Worm (Caenorhabditis elegans) whole organism, L4 larva: ENCODE measurements around the gene sprp-4.

Experiments used
- F10B5.3 ChIP-seq: sonication (generic microtip); optimal IDR thresholded peaks from 2 replicates; lab custom pipeline; 2016; ENCODE audit warnings: mild to moderate bottlenecking, missing genetic modification characterization, missing compliant biosample characterization
- F37D6.2 ChIP-seq: sonication (generic microtip); optimal IDR thresholded peaks from 2 replicates; lab custom pipeline; 2016; ENCODE audit warnings: mild to moderate bottlenecking, missing genetic modification characterization, missing compliant biosample characterization
- R02D3.7 ChIP-seq: fragments of 150-350 bp; sonication (generic microtip); optimal IDR thresholded peaks from 3 replicates; lab custom pipeline; 2014; ENCODE audit warnings: missing biosample characterization, missing genetic modification characterization
- T26A8.4 ChIP-seq: fragments of 200-800 bp; sonication (Bioruptor generic); IDR thresholded peaks from 2 replicates; pipeline ENCODE4 v1.3.6; 2022; ENCODE audit warnings: missing genetic modification characterization, missing compliant biosample characterization
- Y105C5A.15 ChIP-seq: fragments of 200-800 bp; sonication (Bioruptor generic); IDR thresholded peaks from 2 replicates; pipeline ENCODE4 v1.3.6; 2022; ENCODE audit warnings: missing genetic modification characterization, missing compliant biosample characterization
- Y75B8A.6 ChIP-seq: fragments of 200-800 bp; sonication (Bioruptor generic); IDR thresholded peaks from 2 replicates; pipeline ENCODE4 v1.3.6; 2022; ENCODE audit warnings: missing genetic modification reagents, missing genetic modification characterization, missing compliant biosample characterization
- ZK546.5 ChIP-seq, 2 experiments: sonication (generic microtip); optimal IDR thresholded peaks; 2 replicates each; lab custom pipeline; 2017; ENCODE audit warnings: missing biosample characterization in 2 of 2, missing genetic modification characterization in 2 of 2
- aha-1 ChIP-seq: fragments of 150-350 bp; peaks from one replicate; lab custom pipeline; 2014; ENCODE audit warnings: missing biosample characterization, missing genetic modification characterization
- aly-2 ChIP-seq: sonication (generic microtip); optimal IDR thresholded peaks from 2 replicates; lab custom pipeline; 2018; ENCODE audit warnings: missing biosample characterization, missing genetic modification characterization
- ama-1 ChIP-seq: fragments of 150-350 bp; optimal IDR thresholded peaks from 2 replicates; lab custom pipeline; 2014; ENCODE audit warnings: inconsistent platforms, mixed read lengths
- attf-4 ChIP-seq: sonication (generic microtip); optimal IDR thresholded peaks from 3 replicates; lab custom pipeline; 2017; ENCODE audit warnings: missing biosample characterization, missing genetic modification characterization
- cey-2 ChIP-seq: sonication (generic microtip); optimal IDR thresholded peaks from 3 replicates; lab custom pipeline; 2017; ENCODE audit warnings: missing genetic modification characterization, mild to moderate bottlenecking, missing compliant biosample characterization, antibody characterized with exemption, borderline replicate concordance; ENCODE audit not compliant: insufficient read depth
- dmd-8 ChIP-seq: fragments of 200-800 bp; sonication (Bioruptor generic); IDR thresholded peaks from 2 replicates; pipeline ENCODE4 v1.3.6; 2022; ENCODE audit warnings: missing genetic modification characterization, missing compliant biosample characterization
- dpl-1 ChIP-seq: fragments of 150-350 bp; optimal IDR thresholded peaks from 2 replicates; lab custom pipeline; 2014; ENCODE audit warnings: missing biosample characterization, missing genetic modification reagents, missing genetic modification characterization
- duxl-1 ChIP-seq: sonication (generic microtip); optimal IDR thresholded peaks from 2 replicates; lab custom pipeline; 2016; ENCODE audit warnings: mild to moderate bottlenecking, missing genetic modification characterization, moderate library complexity, missing compliant biosample characterization; ENCODE audit not compliant: poor library complexity
- egl-43 ChIP-seq: fragments of 200-800 bp; sonication (Bioruptor generic); IDR thresholded peaks from 2 replicates; pipeline ENCODE4 v1.3.6; 2022; ENCODE audit warnings: missing genetic modification reagents, missing genetic modification characterization, missing compliant biosample characterization
- fos-1 ChIP-seq: fragments of 150-350 bp; optimal IDR thresholded peaks from 2 replicates; lab custom pipeline; 2014; ENCODE audit warnings: missing biosample characterization, missing genetic modification characterization
- hlh-30 ChIP-seq: sonication (generic microtip); optimal IDR thresholded peaks from 2 replicates; lab custom pipeline; 2017; ENCODE audit warnings: antibody characterized with exemption, mild to moderate bottlenecking, missing genetic modification characterization, missing compliant biosample characterization; ENCODE audit not compliant: insufficient read depth
- lim-7 ChIP-seq: fragments of 200-800 bp; sonication (Bioruptor generic); IDR thresholded peaks from 2 replicates; pipeline ENCODE4 v1.3.6; 2022; ENCODE audit warnings: missing genetic modification characterization, missing compliant biosample characterization
- lin-1 ChIP-seq: fragments of 200-800 bp; sonication (Bioruptor generic); IDR thresholded peaks from 2 replicates; pipeline ENCODE4 v1.3.6; 2022; ENCODE audit warnings: missing genetic modification reagents, missing genetic modification characterization, missing compliant biosample characterization
- lin-38 ChIP-seq: fragments of 200-800 bp; sonication (Bioruptor generic); IDR thresholded peaks from 2 replicates; pipeline ENCODE4 v1.3.6; 2022; ENCODE audit warnings: missing genetic modification reagents, missing genetic modification characterization, missing compliant biosample characterization
- lin-39 ChIP-seq: fragments of 150-350 bp; optimal IDR thresholded peaks from 2 replicates; lab custom pipeline; 2014; ENCODE audit warnings: missing biosample characterization, missing genetic modification reagents, missing genetic modification characterization
- lir-3 ChIP-seq: sonication (generic microtip); optimal IDR thresholded peaks from 2 replicates; lab custom pipeline; 2016; ENCODE audit warnings: mild to moderate bottlenecking, missing genetic modification characterization, missing compliant biosample characterization
- madf-9 ChIP-seq: fragments of 200-800 bp; sonication (Bioruptor generic); conservative IDR thresholded peaks from 2 replicates; pipeline ENCODE4 v1.3.6; 2022; ENCODE audit warnings: missing genetic modification reagents, missing genetic modification characterization, missing compliant biosample characterization
- mdt-29 ChIP-seq: fragments of 200-800 bp; sonication (Bioruptor generic); IDR thresholded peaks from 2 replicates; pipeline ENCODE4 v1.3.6; 2022; ENCODE audit warnings: missing genetic modification reagents, missing genetic modification characterization, missing compliant biosample characterization
- mes-2 ChIP-seq: sonication (generic microtip); optimal IDR thresholded peaks from 2 replicates; lab custom pipeline; 2016; ENCODE audit warnings: missing genotype, mild to moderate bottlenecking, missing genetic modification characterization, missing compliant biosample characterization; ENCODE audit not compliant: poor library complexity, severe bottlenecking
- mxl-3 ChIP-seq: fragments of 200-800 bp; sonication (Bioruptor generic); optimal IDR thresholded peaks from 2 replicates; lab custom pipeline; 2018; ENCODE audit warnings: mild to moderate bottlenecking, missing genetic modification characterization, missing compliant biosample characterization
- nhr-10 ChIP-seq: fragments of 150-350 bp; optimal IDR thresholded peaks from 2 replicates; lab custom pipeline; 2014; ENCODE audit warnings: missing biosample characterization, missing genetic modification characterization
- nhr-25 ChIP-seq: sonication (generic microtip); optimal IDR thresholded peaks from 2 replicates; lab custom pipeline; 2017; ENCODE audit warnings: missing genetic modification characterization, mild to moderate bottlenecking, missing compliant biosample characterization, antibody characterized with exemption, moderate library complexity, borderline replicate concordance; ENCODE audit not compliant: insufficient read depth
- nhr-28 ChIP-seq: fragments of 150-350 bp; optimal IDR thresholded peaks from 2 replicates; lab custom pipeline; 2014; ENCODE audit warnings: missing biosample characterization, missing genetic modification characterization
- nhr-42 ChIP-seq: fragments of 200-800 bp; sonication (Bioruptor generic); IDR thresholded peaks from 2 replicates; pipeline ENCODE4 v1.3.6; 2022; ENCODE audit warnings: missing genetic modification characterization, missing compliant biosample characterization
- nhr-48 ChIP-seq: sonication (generic microtip); optimal IDR thresholded peaks from 2 replicates; lab custom pipeline; 2016; ENCODE audit warnings: mild to moderate bottlenecking, missing genetic modification characterization, missing compliant biosample characterization
- nhr-77 ChIP-seq: fragments of 150-350 bp; optimal IDR thresholded peaks from 2 replicates; lab custom pipeline; 2014; ENCODE audit warnings: missing biosample characterization, missing genetic modification characterization
- pha-4 ChIP-seq, 2 experiments: fragments of 150-350 bp in 1 of 2; fragments of 200-800 bp in 1 of 2; sonication (Bioruptor generic) in 1 of 2; IDR thresholded peaks in 1 of 2; optimal IDR thresholded peaks in 1 of 2; 2 replicates each; pipeline versions ENCODE4 v1.3.6 to Lab custom; 2014 to 2022; ENCODE audit warnings: missing genetic modification characterization in 2 of 2, missing genetic modification reagents in 2 of 2, missing biosample characterization in 1 of 2, missing compliant biosample characterization in 1 of 2
- php-3 ChIP-seq: fragments of 200-800 bp; sonication (Bioruptor generic); IDR thresholded peaks from 2 replicates; pipeline ENCODE4 v1.3.6; 2022; ENCODE audit warnings: missing genetic modification reagents, missing genetic modification characterization, missing compliant biosample characterization
- rbr-2 ChIP-seq: sonication (generic microtip); optimal IDR thresholded peaks from 2 replicates; lab custom pipeline; 2016; ENCODE audit warnings: missing genotype, missing genetic modification characterization, missing compliant biosample characterization
- saeg-2 ChIP-seq: fragments of 200-800 bp; sonication (Bioruptor generic); IDR thresholded peaks from 2 replicates; pipeline ENCODE4 v1.3.6; 2022; ENCODE audit warnings: missing genetic modification reagents, missing genetic modification characterization, missing compliant biosample characterization
- snpc-4 ChIP-seq: fragments of 150-350 bp; optimal IDR thresholded peaks from 2 replicates; lab custom pipeline; 2014; ENCODE audit warnings: missing biosample characterization, missing genetic modification characterization
- tag-97 ChIP-seq: fragments of 200-800 bp; sonication (Bioruptor generic); IDR thresholded peaks from 2 replicates; pipeline ENCODE4 v1.3.6; 2022; ENCODE audit warnings: missing genetic modification characterization, missing compliant biosample characterization
- tra-1 ChIP-seq: fragments of 200-800 bp; sonication (Bioruptor generic); IDR thresholded peaks from 2 replicates; pipeline ENCODE4 v1.3.6; 2022; ENCODE audit warnings: missing genetic modification reagents, missing genetic modification characterization, missing compliant biosample characterization
- vab-7 ChIP-seq: fragments of 200-800 bp; sonication (Bioruptor generic); IDR thresholded peaks from 2 replicates; pipeline ENCODE4 v1.3.6; 2022; ENCODE audit warnings: missing genetic modification reagents, missing genetic modification characterization, missing compliant biosample characterization
- zfp-2 ChIP-seq: sonication (generic microtip); optimal IDR thresholded peaks from 2 replicates; lab custom pipeline; 2016; ENCODE audit warnings: mild to moderate bottlenecking, missing genetic modification characterization, missing compliant biosample characterization
- zip-11 ChIP-seq: fragments of 200-800 bp; sonication (Bioruptor generic); IDR thresholded peaks from 2 replicates; pipeline ENCODE4 v1.3.6; 2022; ENCODE audit warnings: missing genetic modification characterization, missing compliant biosample characterization
- zip-2 ChIP-seq: fragments of 150-350 bp; optimal IDR thresholded peaks from 2 replicates; lab custom pipeline; 2014; ENCODE audit warnings: missing biosample characterization, missing genetic modification characterization
- ztf-11 ChIP-seq: fragments of 150-350 bp; optimal IDR thresholded peaks from 2 replicates; lab custom pipeline; 2014; ENCODE audit warnings: missing biosample characterization, missing genetic modification characterization
- ztf-7 ChIP-seq: fragments of 150-350 bp; optimal IDR thresholded peaks from 2 replicates; lab custom pipeline; 2014; ENCODE audit warnings: missing biosample characterization, missing genetic modification characterization

sprp-4 gene

ce11 chrX:8846447-8847237 lies 6.8 kb downstream of the sprp-4 start, which contains the start of gene C28G1.10 (continued):
- TF ChIP-seq nhr-25 (tag; lab: Kevin White, UChicago) (no peak), cey-2 (tag; lab: Kevin White, UChicago) (no peak), nhr-77 (tag; lab: Kevin White, UChicago) (peak; percentile 44), saeg-2 (GFP tag; lab: Robert Waterston, UW) (peak; percentile 42; the same call in 1 of the 2 replicates), nhr-28 (tag; lab: Kevin White, UChicago) (peak; percentile 69), attf-4 (no peak), lir-3 (peak; percentile 8), nhr-10 (tag; lab: Kevin White, UChicago) (no peak), lin-39 (tag; lab: Kevin White, UChicago) (no peak), Y75B8A.6 (GFP tag; lab: Robert Waterston, UW) (peak; percentile 4; the same call in 1 of the 2 replicates), pha-4 (GFP tag; IDR thresholded peaks at IDR 0.05; lab: Robert Waterston, UW) (peak; percentile 68; the same call in 1 of the 2 replicates), pha-4 (tag; optimal IDR thresholded peaks at IDR 0.05; lab: Kevin White, UChicago) (no peak), ama-1 (lab: Kevin White, UChicago) (no peak), mdt-29 (peak; percentile 54; the same call in 1 of the 2 replicates), vab-7 (peak; percentile 66), ztf-11 (tag; lab: Kevin White, UChicago) (no peak), tra-1 (GFP tag; lab: Robert Waterston, UW) (no peak), rbr-2 (tag; lab: Kevin White, UChicago) (no peak), F37D6.2 (tag; lab: Kevin White, UChicago) (no peak), nhr-48 (peak; percentile 48), lin-1 (GFP tag; lab: Robert Waterston, UW) (peak; percentile 50)

DNA sequence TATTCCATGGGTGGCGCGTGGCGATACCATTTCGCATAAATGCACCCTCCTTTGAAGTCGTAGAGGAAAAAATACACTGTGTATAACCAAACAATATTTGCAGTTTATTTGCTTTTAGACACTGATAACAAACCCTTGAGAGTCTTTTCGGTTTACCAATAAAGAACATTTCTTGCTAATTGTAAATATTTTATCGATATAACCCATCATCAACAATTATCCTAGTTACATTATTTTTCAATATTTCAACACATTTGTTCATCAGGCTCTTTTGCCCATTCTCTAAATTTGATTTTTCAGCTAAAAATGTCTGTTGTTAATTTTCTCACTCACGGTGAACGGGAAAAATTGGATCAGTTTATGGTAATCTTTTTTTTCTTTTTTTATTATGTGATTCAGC lies 9.4 kb downstream of the sprp-4 start, which contains the start of gene ubc-23:
ubc-23 (plus strand) TSS at position 301 of the 400 bp plus-strand sequence.
- no peak for TF ChIP-seq F10B5.3 (tag; lab: Kevin White, UChicago)
- TF ChIP-seq snpc-4 (tag; lab: Kevin White, UChicago): no peak
- TF ChIP-seq ztf-7 (tag; lab: Kevin White, UChicago): no peak
- TF ChIP-seq tag-97 (GFP tag; lab: Robert Waterston, UW): no peak
- TF ChIP-seq R02D3.7 (tag; lab: Kevin White, UChicago): no peak
- no peak for TF ChIP-seq fos-1 (tag; lab: Kevin White, UChicago)
- no peak for TF ChIP-seq rbr-2 (tag; lab: Kevin White, UChicago)
- no peak for TF ChIP-seq aly-2
- no peak for TF ChIP-seq nhr-28 (tag; lab: Kevin White, UChicago)
- TF ChIP-seq, all 104 proteins: peak for 0

- TF ChIP-seq mdt-29 (0 out of 2 replicates have a peak, but pooled peaks have one; percentile 52), dpl-1 (GFP tag; lab: Kevin White, UChicago) (peak; percentile 10), php-3 (GFP tag; lab: Robert Waterston, UW) (0 out of 2 replicates have a peak, but pooled peaks have one; percentile 27), madf-9 (GFP tag; lab: Robert Waterston, UW) (peak; percentile 50; the same call in 1 of the 2 replicates), lim-7 (GFP tag; lab: Robert Waterston, UW) (peak; percentile 91), Y105C5A.15 (GFP tag; lab: Robert Waterston, UW) (0 out of 2 replicates have a peak, but pooled peaks have one; percentile 68), egl-43 (GFP tag; lab: Robert Waterston, UW) (peak; percentile 86), aha-1 (tag; lab: Kevin White, UChicago) (peak; percentile 72), nhr-48 (peak; percentile 4), zip-2 (peak; percentile 12), mxl-3 (GFP tag; lab: Kevin White, UChicago) (peak; percentile 3), zip-11 (GFP tag; lab: Robert Waterston, UW) (no peak), duxl-1 (tag; lab: Kevin White, UChicago) (peak; percentile 41), ZK546.5 (tag; optimal IDR thresholded peaks at IDR 0.05; lab: Kevin White, UChicago) (no peak), dmd-8 (GFP tag; lab: Robert Waterston, UW) (0 out of 2 replicates have a peak, but pooled peaks have one; percentile 57), nhr-42 (GFP tag; lab: Robert Waterston, UW) (no peak), zfp-2 (no peak), T26A8.4 (GFP tag; lab: Robert Waterston, UW) (peak; percentile 54; the same call in 1 of the 2 replicates), mes-2 (tag; lab: Kevin White, UChicago) (no peak), hlh-30 (tag; lab: Kevin White, UChicago) (peak; percentile 15), lin-38 (peak; percentile 66; the same call in 1 of the 2 replicates)
These were observed 15.2 kb downstream of the sprp-4 start for ce11 chrX:8838176-8838575.
